Worm (Caenorhabditis elegans): Measurements from ENCODE around the gene myo-2.
A peak's percentile ranks its signal among the peaks of the same experiment; 100 is the strongest.

The myo-2 gene

ce11 chrX:12458021-12458420 is 9.8 kb upstream of the myo-2 start (continued):
- peak; percentile 54 for TF ChIP-seq lin-54 (GFP tag; optimal IDR thresholded peaks at IDR 0.05)
- peak; percentile 36 for TF ChIP-seq snpc-1.1 (tag; optimal IDR thresholded peaks at IDR 0.05; ENCODE audit: insufficient read depth)
- TF ChIP-seq ztf-3 (GFP tag; optimal IDR thresholded peaks at IDR 0.05): no peak
- peak; percentile 74 for TF ChIP-seq hlh-12 (tag; optimal IDR thresholded peaks at IDR 0.05)
- no peak for TF ChIP-seq ceh-91 (GFP tag; IDR thresholded peaks at IDR 0.05)
- TF ChIP-seq chd-7 (tag; optimal IDR thresholded peaks at IDR 0.05): peak; percentile 73
- 0 out of 2 replicates have a peak, but pooled peaks have one; percentile 37 for TF ChIP-seq K11D2.4 (GFP tag; IDR thresholded peaks at IDR 0.05)
- peak; percentile 65 for TF ChIP-seq snpc-4 (GFP tag; optimal IDR thresholded peaks at IDR 0.05)
- peak in 2 of 4 experiments; percentile 58 to 62 for TF ChIP-seq snpc-4 (tag; optimal IDR thresholded peaks at IDR 0.05)
- no peak for TF ChIP-seq F37B4.10 (GFP tag; IDR thresholded peaks at IDR 0.05)
- TF ChIP-seq F10E7.11 (tag; optimal IDR thresholded peaks at IDR 0.05): no peak
- TF ChIP-seq ztf-25 (GFP tag; IDR thresholded peaks at IDR 0.05): no peak
- peak; percentile 59 for TF ChIP-seq ets-4 (GFP tag; optimal IDR thresholded peaks at IDR 0.05)
- TF ChIP-seq nhr-27 (tag; optimal IDR thresholded peaks at IDR 0.05): peak; percentile 74
- peak; percentile 84; the same call in 1 of the 2 replicates for TF ChIP-seq Y56A3A.18 (GFP tag; IDR thresholded peaks at IDR 0.05)
- TF ChIP-seq ztf-28 (GFP tag; IDR thresholded peaks at IDR 0.05): peak; percentile 53; the same call in 1 of the 2 replicates
- peak; percentile 40; the same call in 1 of the 2 replicates for TF ChIP-seq C17E4.6 (GFP tag; IDR thresholded peaks at IDR 0.05)
- 0 out of 2 replicates have a peak, but pooled peaks have one; percentile 58 for TF ChIP-seq egl-18 (GFP tag; IDR thresholded peaks at IDR 0.05)
- no peak for TF ChIP-seq nfya-2 (GFP tag; IDR thresholded peaks at IDR 0.05)
- TF ChIP-seq dpl-1 (GFP tag; optimal IDR thresholded peaks at IDR 0.05): peak; percentile 5
- TF ChIP-seq mxl-1 (tag; optimal IDR thresholded peaks at IDR 0.05): peak; percentile 60
- TF ChIP-seq Y53F4B.3 (GFP tag; IDR thresholded peaks at IDR 0.05): no peak
- no peak for TF ChIP-seq madf-8 (GFP tag; conservative IDR thresholded peaks at IDR 0.05)
- TF ChIP-seq tbx-9 (tag; optimal IDR thresholded peaks at IDR 0.05; ENCODE audit: borderline replicate concordance): peak; percentile 16
- TF ChIP-seq zim-3 (tag; optimal IDR thresholded peaks at IDR 0.05): peak; percentile 81
- no peak for TF ChIP-seq B0336.3 (GFP tag; IDR thresholded peaks at IDR 0.05)
- TF ChIP-seq unc-130 (GFP tag; optimal IDR thresholded peaks at IDR 0.05): peak; percentile 37
- TF ChIP-seq madf-6 (GFP tag; IDR thresholded peaks at IDR 0.05): peak; percentile 70
- TF ChIP-seq ceh-58 (GFP tag; IDR thresholded peaks at IDR 0.05): 0 out of 2 replicates have a peak, but pooled peaks have one; percentile 73
- TF ChIP-seq akir-1 (GFP tag; optimal IDR thresholded peaks at IDR 0.05): no peak
- 0 out of 2 replicates have a peak, but pooled peaks have one; percentile 3 for TF ChIP-seq B0019.2 (GFP tag; conservative IDR thresholded peaks at IDR 0.05)

ce11 chrX:12461557-12461956 is 6.3 kb upstream of the myo-2 start, which contains the start of gene odr-7:
Gene odr-7 (minus strand): TSS chrX:12461657.
- no peak for TF ChIP-seq hmg-20 (GFP tag; IDR thresholded peaks at IDR 0.05)

- TF ChIP-seq ztf-18 (tag; optimal IDR thresholded peaks at IDR 0.05): no peak
- TF ChIP-seq zim-3 (tag; optimal IDR thresholded peaks at IDR 0.05): no peak
- TF ChIP-seq ztf-6 (GFP tag; IDR thresholded peaks at IDR 0.05): no peak
- no peak for TF ChIP-seq Y56A3A.18 (GFP tag; IDR thresholded peaks at IDR 0.05)
- TF ChIP-seq nhr-179 (tag; optimal IDR thresholded peaks at IDR 0.05): no peak
- no peak for TF ChIP-seq ztf-26 (tag; optimal IDR thresholded peaks at IDR 0.05)
- no peak for TF ChIP-seq lsy-27 (tag; optimal IDR thresholded peaks at IDR 0.05; ENCODE audit: borderline replicate concordance, insufficient read depth)
- TF ChIP-seq repo-1 (tag; optimal IDR thresholded peaks at IDR 0.05): no peak
- TF ChIP-seq tbx-9 (tag; optimal IDR thresholded peaks at IDR 0.05; ENCODE audit: borderline replicate concordance): no peak
- no peak for TF ChIP-seq B0019.2 (GFP tag; conservative IDR thresholded peaks at IDR 0.05)
- no peak for TF ChIP-seq aptf-3 (GFP tag; IDR thresholded peaks at IDR 0.05)
- no peak for TF ChIP-seq ccch-3 (GFP tag; optimal IDR thresholded peaks at IDR 0.05)
- TF ChIP-seq snpc-1.1 (tag; optimal IDR thresholded peaks at IDR 0.05; ENCODE audit: insufficient read depth): no peak
- no peak for TF ChIP-seq rpc-1 (optimal IDR thresholded peaks at IDR 0.05)
- TF ChIP-seq rpc-1 (tag; optimal IDR thresholded peaks at IDR 0.05): no peak
- TF ChIP-seq let-526 (GFP tag; IDR thresholded peaks at IDR 0.05): no peak
- TF ChIP-seq F57A8.1 (GFP tag; optimal IDR thresholded peaks at IDR 0.05): no peak
- no peak for TF ChIP-seq tlf-1 (GFP tag; optimal IDR thresholded peaks at IDR 0.05)
Measured at ce11 chrX:12463504-12463903, 4.4 kb upstream of the myo-2 start, which contains the start of gene T18D3.5. Gene T18D3.5 (plus strand): TSS chrX:12463804.

Measured in whole organism, young adult.